Fruit fly (Drosophila melanogaster): ENCODE results near the gene CG9636.

CG9636 gene

DNA sequence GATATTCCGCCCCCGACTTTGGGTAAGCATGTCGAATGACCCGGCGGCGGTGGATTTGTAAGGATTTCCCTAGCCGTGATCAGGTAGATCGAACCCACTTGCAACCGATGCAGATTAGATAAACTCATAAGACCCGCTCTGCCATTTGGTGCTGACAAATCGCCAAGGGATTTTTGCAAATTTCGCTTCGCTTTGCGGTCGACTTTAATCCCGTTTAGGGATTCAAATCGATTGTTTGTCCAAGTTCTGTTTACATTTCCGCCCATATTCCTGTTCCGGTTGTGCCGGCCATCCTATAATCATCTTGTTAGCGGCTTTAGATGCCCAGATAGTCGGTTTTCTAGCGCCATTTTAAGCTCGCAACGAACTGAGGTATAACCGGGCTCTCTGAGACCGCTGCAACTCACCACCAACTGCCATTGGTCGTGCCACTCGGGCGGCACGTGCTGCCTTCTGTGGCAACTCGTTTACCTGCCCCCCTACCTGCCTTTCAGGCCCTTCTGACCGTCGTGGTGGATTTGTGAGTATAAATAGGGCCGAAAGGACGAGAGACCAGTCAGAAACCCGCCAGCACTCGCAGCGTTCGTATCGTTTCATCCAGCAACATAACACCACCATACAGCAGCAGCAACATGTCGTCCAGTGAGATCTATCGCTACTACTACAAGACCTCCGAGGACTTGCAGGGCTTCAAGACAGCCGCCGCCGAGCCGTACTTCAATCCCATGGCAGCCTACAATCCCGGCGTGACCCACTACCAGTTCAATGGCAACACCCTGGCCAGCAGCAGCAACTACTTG lies 34.1 kb upstream of the CG9636 start, which contains the start of gene ato:
ato (plus strand) TSS at position 559 of the 800 bp plus-strand sequence.
- TF ChIP-seq Ets65A (GFP tag) (peak; percentile 15), Neu2 (GFP tag; optimal IDR thresholded peaks at IDR 0.05; ENCODE audit: borderline replicate concordance) (peak; percentile 41), CG3726 (GFP tag; IDR thresholded peaks at IDR 0.05) (no peak), CG15479 (GFP tag; optimal IDR thresholded peaks at IDR 0.05) (peak; percentile 94), sens (GFP tag) (peak; percentile 53), Deaf1 (tag; optimal IDR thresholded peaks at IDR 0.05) (peak; percentile 90), Jarid2 (GFP tag; optimal IDR thresholded peaks at IDR 0.05) (peak; percentile 57), Nf-YB (GFP tag; optimal IDR thresholded peaks at IDR 0.05) (peak; percentile 94), C15 (GFP tag; IDR thresholded peaks at IDR 0.05) (no peak), CG10979 (tag; optimal IDR thresholded peaks at IDR 0.05) (no peak), Nf-YC (tag; optimal IDR thresholded peaks at IDR 0.05) (peak; percentile 94), CG12391 (tag; optimal IDR thresholded peaks at IDR 0.05) (no peak), CG2875 (GFP tag; optimal IDR thresholded peaks at IDR 0.05) (no peak), HLHmδ (GFP tag; optimal IDR thresholded peaks at IDR 0.05) (peak; percentile 95), tll (GFP tag; optimal IDR thresholded peaks at IDR 0.05) (peak in 1 of 2 experiments; percentile 56), Atf3 (GFP tag; optimal IDR thresholded peaks at IDR 0.05) (no peak), CG13123 (GFP tag; optimal IDR thresholded peaks at IDR 0.05) (no peak), crol (GFP tag; IDR thresholded peaks at IDR 0.05) (peak; percentile 80), CG11093 (GFP tag; IDR thresholded peaks at IDR 0.05) (no peak)

DNA sequence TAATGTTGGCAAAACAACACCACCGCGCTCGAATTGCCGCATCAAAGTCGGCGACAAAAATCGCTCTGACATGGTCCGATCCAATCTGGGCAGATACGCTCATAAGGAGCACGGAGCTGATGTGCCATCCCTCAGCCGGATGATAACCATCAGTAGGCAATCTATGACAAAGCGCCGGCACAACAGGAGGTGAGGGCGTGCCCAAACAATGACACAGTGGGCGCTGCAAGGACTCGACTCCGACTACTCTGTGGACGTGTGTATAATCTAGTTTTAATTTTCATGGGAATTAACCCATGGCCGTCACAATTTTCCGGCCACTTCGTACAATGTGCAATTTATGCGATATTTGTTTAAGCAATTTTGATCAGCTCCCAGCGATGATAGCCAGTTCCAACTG lies 31.4 kb upstream of the CG9636 start:
- TF ChIP-seq zen (tag; optimal IDR thresholded peaks at IDR 0.05) (peak; percentile 89), twi (tag; optimal IDR thresholded peaks at IDR 0.05) (peak; percentile 77), prd (optimal IDR thresholded peaks at IDR 0.05) (no peak), prd (GFP tag; IDR thresholded peaks at IDR 0.05) (peak; percentile 72; the same call in 2 of the 3 replicates), CG15479 (GFP tag; optimal IDR thresholded peaks at IDR 0.05) (peak; percentile 32), tll (GFP tag; optimal IDR thresholded peaks at IDR 0.05) (peak in 1 of 2 experiments; percentile 10), CG13123 (GFP tag; optimal IDR thresholded peaks at IDR 0.05) (no peak), CoRest (tag; optimal IDR thresholded peaks at IDR 0.05) (no peak), D (optimal IDR thresholded peaks at IDR 0.05) (peak; percentile 76), D (GFP tag; optimal IDR thresholded peaks at IDR 0.05) (no peak)

DNA sequence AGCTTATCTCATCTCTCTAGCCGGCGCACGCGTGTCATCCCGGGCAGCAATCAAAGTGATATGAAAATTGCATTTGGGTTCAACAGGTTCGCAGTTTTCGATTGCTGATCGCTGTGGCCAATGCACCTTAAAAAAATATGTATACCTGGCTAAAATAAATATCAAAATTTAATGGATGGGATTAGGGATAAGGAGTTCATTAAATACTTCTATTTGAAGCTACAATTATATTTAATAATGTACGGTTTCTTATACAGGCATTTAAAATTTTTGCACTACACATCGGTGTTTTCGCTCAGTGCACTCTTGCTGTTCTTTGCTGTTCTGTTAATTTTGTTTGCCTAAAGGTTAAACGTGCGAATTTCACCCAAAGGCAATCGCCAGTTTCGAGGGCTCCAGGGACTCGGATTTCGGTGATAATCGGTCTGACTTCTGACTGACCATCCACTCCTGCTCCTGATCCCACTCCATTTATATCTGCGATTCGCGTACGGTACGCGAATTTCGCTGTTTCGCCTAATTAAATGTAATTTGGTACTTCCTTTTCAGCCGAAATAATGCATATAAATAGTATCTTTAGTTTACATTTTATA lies 29.1 kb upstream of the CG9636 start:
- no peak for TF ChIP-seq Max (GFP tag; optimal IDR thresholded peaks at IDR 0.05)
- TF ChIP-seq E2f1 (GFP tag; IDR thresholded peaks at IDR 0.05), result no peak
- TF ChIP-seq dmrt11E (tag; optimal IDR thresholded peaks at IDR 0.05), result no peak
- no peak for TF ChIP-seq CG15011 (GFP tag; optimal IDR thresholded peaks at IDR 0.05)
- TF ChIP-seq phol (tag; optimal IDR thresholded peaks at IDR 0.05), result no peak
- TF ChIP-seq Ets65A (GFP tag), result peak; percentile 27
- TF ChIP-seq CG31441 (GFP tag; IDR thresholded peaks at IDR 0.05), result no peak

DNA sequence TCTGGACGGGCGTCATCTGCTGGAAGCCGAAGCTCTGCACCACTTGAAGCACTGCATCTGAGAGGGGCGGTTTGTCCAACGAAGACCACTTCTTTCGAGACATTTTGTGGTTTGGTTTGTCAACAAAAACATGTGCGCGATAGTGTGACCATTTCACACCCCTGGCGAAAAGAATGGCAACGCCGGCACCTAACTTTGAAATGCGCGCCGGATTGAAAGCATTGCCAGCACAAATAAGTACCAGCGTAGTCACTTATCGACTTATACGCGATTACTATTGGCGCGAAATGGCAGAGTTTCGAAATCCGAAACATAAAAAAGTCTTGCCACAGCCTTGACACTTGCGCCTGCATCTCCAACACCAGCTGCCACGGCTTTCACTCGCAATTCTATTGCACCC lies 26.1 kb upstream of the CG9636 start, which contains the start of gene CG9630:
CG9630 (minus strand) TSS at position 157 of the 400 bp plus-strand sequence.
- TF ChIP-seq ato (GFP tag; IDR thresholded peaks at IDR 0.05; ENCODE audit: partially characterized antibody) (peak; percentile 87), oc (tag; optimal IDR thresholded peaks at IDR 0.05) (peak; percentile 51), dm (GFP tag; optimal IDR thresholded peaks at IDR 0.05) (peak; percentile 98), HLH4C (GFP tag; IDR thresholded peaks at IDR 0.05; ENCODE audit: partially characterized antibody) (peak; percentile 54; the same call in 2 of the 3 replicates), HmgZ (tag; optimal IDR thresholded peaks at IDR 0.05) (peak; percentile 73), CG6791 (GFP tag; IDR thresholded peaks at IDR 0.05; ENCODE audit: partially characterized antibody) (peak; percentile 68; the same call in 2 of the 3 replicates), Dp (GFP tag; optimal IDR thresholded peaks at IDR 0.05) (peak; percentile 100), Bgb (GFP tag; IDR thresholded peaks at IDR 0.05; ENCODE audit: partially characterized antibody) (peak; percentile 73), CG9215 (GFP tag; IDR thresholded peaks at IDR 0.05) (peak; percentile 100), trem (tag; optimal IDR thresholded peaks at IDR 0.05) (peak; percentile 84), sna (GFP tag; IDR thresholded peaks at IDR 0.05; ENCODE audit: partially characterized antibody) (peak; percentile 71; the same call in 1 of the 2 replicates), E2f2 (GFP tag; IDR thresholded peaks at IDR 0.05) (peak; percentile 100), repo (GFP tag; optimal IDR thresholded peaks at IDR 0.05) (no peak)

Measured in whole organism, embryonic.